Fruit fly (Drosophila melanogaster) whole organism: ENCODE results near the gene Eig71Ef.

Experiments used
- CG8478 ChIP-seq: fragments of >200 bp; optimal IDR thresholded peaks from 2 replicates; lab custom pipeline; 2018; ENCODE audit warnings: inconsistent platforms
- Dll ChIP-seq: fragments of >200 bp; optimal IDR thresholded peaks from 2 replicates; lab custom pipeline; 2017
- EcR ChIP-seq, 2 experiments: fragments of >200 bp; optimal IDR thresholded peaks; 2 replicates each; lab custom pipeline; 2017; ENCODE audit warnings: missing biosample characterization in 2 of 2, missing genetic modification characterization in 2 of 2, missing genetic modification reagents in 2 of 2
- pan ChIP-seq: fragments of >200 bp; optimal IDR thresholded peaks from 2 replicates; lab custom pipeline; 2017
- psq ChIP-seq: fragments of >200 bp; optimal IDR thresholded peaks from 2 replicates; lab custom pipeline; 2017
- usp ChIP-seq: fragments of >200 bp; optimal IDR thresholded peaks from 2 replicates; lab custom pipeline; 2017; ENCODE audit warnings: missing biosample characterization, missing genetic modification characterization, mixed read lengths

The Eig71Ef gene

DNA sequence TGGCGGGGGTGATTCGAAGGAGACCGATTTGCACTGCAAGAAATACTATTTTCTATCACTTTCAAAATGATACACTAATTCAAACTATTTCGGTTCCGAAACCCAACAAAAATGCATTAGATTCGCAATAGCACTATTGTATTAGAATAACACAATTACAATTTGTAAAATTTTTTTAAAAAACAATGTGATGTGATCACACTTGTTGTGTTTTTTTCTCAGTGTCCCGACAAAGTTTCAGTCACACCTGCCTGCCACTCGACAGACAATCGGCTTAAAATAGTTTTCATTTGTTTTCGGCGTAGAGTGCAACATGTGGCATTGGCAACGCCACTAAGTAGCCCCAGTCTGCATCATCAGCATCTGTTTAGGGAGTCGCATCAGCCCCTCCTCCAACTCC is 17.9 kb upstream of the Eig71Ef start:
- no peak for TF ChIP-seq psq (lab: Kevin White, UChicago)

DNA sequence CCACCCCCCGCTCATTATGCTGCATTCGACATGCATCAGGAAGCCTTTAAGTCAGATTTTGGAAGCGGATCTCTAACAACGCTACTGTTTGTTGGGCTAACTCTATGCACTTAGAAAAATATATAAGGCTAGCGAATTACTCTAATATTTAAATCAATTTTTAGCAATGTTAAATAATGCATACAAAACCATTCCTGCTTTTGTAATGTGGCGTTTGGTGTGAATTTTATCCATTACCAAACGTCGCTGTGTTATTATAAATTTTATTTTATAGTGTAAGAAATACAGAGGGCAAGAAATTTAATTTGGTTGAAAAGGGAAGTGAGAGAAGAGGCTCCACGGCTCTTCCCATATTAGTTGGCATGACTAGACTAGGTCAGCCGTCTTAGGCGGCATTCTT is 15.6 kb upstream of the Eig71Ef start:
- TF ChIP-seq pan (lab: Kevin White, UChicago): no peak

DNA sequence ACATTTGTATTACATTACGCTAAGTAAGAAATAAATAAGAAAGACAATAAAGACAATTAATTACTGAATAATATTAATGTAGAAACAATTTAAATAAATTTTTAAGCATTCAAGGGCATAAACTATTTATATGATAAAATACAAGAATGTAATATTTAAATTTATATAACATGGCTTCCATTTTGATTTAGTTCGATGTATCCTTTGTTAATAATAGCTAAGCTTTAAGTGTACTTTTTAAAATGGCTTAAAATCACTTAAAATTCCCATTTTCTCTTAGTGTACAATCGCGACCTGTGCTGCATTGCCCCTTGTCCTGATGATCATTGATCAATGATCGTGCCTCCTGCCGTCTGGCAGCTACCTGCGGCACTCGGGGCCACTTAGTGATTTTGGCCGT is 13.3 kb upstream of the Eig71Ef start:
- TF ChIP-seq Dll (lab: Kevin White, UChicago) (no peak), usp (no peak), CG8478 (no peak), pan (lab: Kevin White, UChicago) (no peak), psq (lab: Kevin White, UChicago) (no peak), EcR (GFP tag; optimal IDR thresholded peaks at IDR 0.05; lab: Kevin White, UChicago) (no peak)

DNA sequence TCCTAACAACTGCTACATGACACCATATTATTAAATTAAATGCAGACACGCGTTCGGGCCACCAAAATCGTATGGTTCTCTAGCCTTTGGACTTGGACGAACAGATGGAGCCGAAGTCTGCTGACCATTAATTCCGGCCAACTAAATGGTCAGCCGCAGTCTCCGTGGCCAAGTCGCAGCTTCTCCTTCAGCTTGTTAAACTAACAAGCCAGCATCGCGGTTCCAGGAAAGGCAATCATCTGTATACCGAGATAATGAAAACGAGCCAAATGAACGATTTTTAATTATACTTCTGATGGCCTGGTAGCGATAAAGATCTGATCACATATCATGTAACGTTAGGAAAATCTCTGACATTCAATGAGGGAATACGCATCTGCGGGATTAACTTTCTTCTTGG is 12.7 kb upstream of the Eig71Ef start:
- TF ChIP-seq EcR (GFP tag; optimal IDR thresholded peaks at IDR 0.05; lab: Kevin White, UChicago): no peak
- TF ChIP-seq usp: no peak
- no peak for TF ChIP-seq pan (lab: Kevin White, UChicago)
- TF ChIP-seq CG8478: no peak
- no peak for TF ChIP-seq psq (lab: Kevin White, UChicago)
- TF ChIP-seq Dll (lab: Kevin White, UChicago): no peak

DNA sequence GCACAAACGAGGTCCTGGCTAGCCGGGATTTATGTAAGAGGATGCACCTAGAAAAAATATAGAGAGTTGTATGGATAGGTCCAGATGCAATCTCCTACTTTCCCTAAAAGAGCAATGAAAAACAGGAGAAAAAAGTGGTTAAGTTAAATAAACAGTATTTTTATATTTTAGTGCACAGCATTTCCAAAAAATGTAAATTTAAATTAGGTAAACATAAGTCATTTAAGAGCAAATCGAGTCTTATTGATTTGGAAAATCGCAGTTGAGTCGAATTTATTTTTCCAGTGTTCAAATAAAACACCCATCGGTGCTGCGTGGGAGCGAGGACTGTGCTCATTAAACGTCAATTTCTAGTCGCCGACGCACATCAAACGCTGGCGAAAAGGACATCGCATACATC is 8.6 kb upstream of the Eig71Ef start:
- TF ChIP-seq psq (lab: Kevin White, UChicago): no peak
- no peak for TF ChIP-seq usp
- TF ChIP-seq Dll (lab: Kevin White, UChicago): no peak
- TF ChIP-seq CG8478: no peak
- no peak for TF ChIP-seq pan (lab: Kevin White, UChicago)
- TF ChIP-seq EcR (GFP tag; optimal IDR thresholded peaks at IDR 0.05; lab: Kevin White, UChicago): no peak

DNA sequence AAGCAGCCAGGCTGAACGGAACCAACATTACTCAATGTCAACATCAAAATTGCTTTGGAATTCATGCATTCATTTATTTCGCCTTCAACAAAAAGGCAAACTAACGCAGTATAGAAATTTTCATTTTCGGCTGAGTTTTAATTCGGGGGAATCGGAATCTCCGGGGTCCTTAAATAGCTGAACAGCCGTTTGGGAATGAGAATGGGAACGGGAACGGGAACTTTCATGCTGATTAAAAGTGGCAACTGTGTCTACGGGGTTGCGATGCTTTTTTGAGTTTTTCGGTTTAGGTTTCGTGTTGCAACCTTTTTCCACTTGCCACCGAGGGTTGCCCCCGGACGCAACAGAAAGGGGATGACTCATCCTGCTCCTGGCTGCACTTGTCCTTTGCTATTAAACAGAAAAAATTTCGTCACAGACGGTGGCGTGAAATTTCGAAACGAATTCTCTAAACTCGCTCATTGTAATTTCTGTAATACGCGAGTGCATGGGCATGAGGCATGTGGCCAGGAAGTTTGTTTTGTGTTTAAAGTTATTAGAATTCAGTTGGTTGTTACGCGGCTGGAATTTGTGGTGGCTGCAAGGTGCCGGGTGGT is 7.1 kb upstream of the Eig71Ef start:
- TF ChIP-seq usp (no peak), CG8478 (no peak), EcR (GFP tag; optimal IDR thresholded peaks at IDR 0.05; lab: Kevin White, UChicago) (no peak), psq (lab: Kevin White, UChicago) (no peak), pan (lab: Kevin White, UChicago) (no peak), Dll (lab: Kevin White, UChicago) (no peak)

DNA sequence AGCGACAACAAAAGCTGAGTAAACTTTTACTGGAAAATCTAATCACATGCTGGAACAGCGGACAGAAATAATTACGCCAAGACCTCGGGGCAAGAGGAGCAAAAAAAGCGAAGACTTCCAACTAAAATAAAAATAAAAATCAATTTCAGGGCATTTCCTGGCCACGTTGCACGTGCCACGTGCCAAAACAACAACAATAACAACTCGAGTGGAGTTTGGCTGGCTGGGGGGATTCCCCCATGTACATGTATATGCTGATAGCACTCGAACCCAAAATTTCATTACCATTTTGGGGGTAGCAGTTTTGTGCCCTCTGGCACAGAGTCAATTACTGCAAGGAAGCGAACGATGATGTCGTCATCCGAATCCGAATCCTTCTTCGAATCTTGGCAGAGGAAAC is 5.3 kb upstream of the Eig71Ef start:
- no peak for TF ChIP-seq Dll (lab: Kevin White, UChicago)
- TF ChIP-seq EcR (GFP tag; optimal IDR thresholded peaks at IDR 0.05; lab: Kevin White, UChicago): no peak
- TF ChIP-seq psq (lab: Kevin White, UChicago): no peak
- no peak for TF ChIP-seq CG8478
- TF ChIP-seq usp: no peak
- TF ChIP-seq pan (lab: Kevin White, UChicago): no peak

DNA sequence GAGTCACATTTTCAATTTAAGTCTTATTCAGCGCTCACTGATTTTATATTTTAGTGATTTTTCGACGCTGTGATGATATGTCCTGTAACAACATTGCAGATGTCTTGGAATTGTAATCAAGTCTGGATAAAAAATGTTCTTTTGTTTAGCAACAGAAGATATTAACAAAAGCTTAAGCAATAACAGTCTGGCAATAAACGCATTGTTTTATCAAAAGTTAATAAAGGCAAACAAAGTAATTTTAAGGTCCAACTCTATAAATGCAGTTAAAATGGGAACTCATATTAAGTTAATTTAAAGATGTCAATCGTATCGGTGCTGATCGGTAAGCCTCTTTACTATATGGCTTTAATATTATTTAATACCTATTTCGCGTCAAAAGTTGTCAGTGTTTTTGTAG is 4.4 kb upstream of the Eig71Ef start, which contains the start of gene CG43082:
CG43082 (plus strand) TSS at position 301 of the 400 bp plus-strand sequence.
- TF ChIP-seq usp (no peak), Dll (lab: Kevin White, UChicago) (no peak), CG8478 (no peak), psq (lab: Kevin White, UChicago) (no peak), pan (lab: Kevin White, UChicago) (no peak), EcR (GFP tag; optimal IDR thresholded peaks at IDR 0.05; lab: Kevin White, UChicago) (no peak)

DNA sequence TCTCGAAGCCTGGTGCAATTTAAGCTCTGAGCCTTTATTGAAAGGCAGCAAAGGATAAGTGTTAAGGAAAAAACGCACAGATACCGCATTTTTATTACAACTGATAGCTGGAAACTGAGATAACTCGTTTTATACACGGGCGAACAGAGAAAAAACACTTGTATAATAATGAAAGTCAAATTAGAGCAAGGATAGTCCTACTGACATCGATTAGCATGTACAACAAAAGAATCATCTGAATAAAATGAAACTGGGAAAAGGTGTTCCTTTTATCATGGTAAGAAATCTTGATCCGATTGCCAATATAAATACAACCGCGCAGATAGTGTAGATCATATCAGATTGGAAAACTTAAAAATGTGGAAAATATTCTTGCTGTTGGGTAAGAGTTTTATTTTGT is 3.7 kb upstream of the Eig71Ef start, which contains the start of the genes Eig71Ej and Eig71Ek:
Eig71Ej (minus strand) TSS at position 101 of the 400 bp plus-strand sequence.
Eig71Ek (plus strand) TSS at position 334 of the 400 bp plus-strand sequence.
- no peak for TF ChIP-seq usp
- TF ChIP-seq psq (lab: Kevin White, UChicago): no peak
- no peak for TF ChIP-seq Dll (lab: Kevin White, UChicago)
- TF ChIP-seq pan (lab: Kevin White, UChicago): no peak
- no peak for TF ChIP-seq CG8478
- TF ChIP-seq EcR (GFP tag; optimal IDR thresholded peaks at IDR 0.05; lab: Kevin White, UChicago): no peak

DNA sequence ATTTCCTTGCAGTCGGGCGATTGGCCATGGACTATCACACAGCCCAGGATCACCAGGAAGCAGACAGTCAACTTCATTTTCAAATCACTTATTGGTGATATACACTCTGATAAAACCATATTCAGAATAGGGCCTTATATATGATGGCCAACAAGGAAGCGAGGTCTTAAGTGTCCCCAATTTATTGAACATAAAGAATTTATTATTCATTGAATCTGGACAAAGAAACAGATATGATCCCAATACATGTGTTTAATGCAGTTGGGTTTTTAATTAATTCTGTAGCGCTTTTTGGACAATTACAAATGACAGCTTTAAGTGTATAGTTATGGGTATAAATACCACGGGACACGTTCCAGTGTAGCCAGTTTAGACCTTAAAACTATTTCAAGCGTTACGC is 2.2 kb upstream of the Eig71Ef start, which contains the start of the genes Eig71Eh and Eig71Ei:
Eig71Eh (minus strand) TSS at position 101 of the 400 bp plus-strand sequence.
Eig71Ei (plus strand) TSS at position 367 of the 400 bp plus-strand sequence.
- TF ChIP-seq psq (lab: Kevin White, UChicago): no peak

DNA sequence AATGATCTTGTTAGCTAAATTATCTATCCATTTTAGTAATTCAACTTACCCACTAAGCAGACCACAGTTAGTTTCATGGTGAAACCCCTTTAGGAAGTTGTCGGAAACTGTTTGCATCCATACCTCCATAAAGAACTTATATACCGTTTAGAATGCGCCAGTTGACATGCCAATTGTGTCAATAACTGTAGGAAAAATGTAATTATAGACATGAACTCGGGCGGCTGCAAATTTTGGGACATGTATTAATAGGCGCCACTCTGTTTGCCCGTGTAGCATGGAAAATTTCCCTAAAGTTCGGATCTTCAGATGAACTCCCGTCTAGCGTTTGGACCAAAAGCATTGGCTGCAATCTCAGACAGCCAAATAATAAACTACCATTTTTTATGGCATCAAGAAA is 1.3 kb downstream of the Eig71Ef start, which contains the start of gene Eig71Ee:
Eig71Ee (minus strand) TSS at position 101 of the 400 bp plus-strand sequence.
- TF ChIP-seq EcR (GFP tag; optimal IDR thresholded peaks at IDR 0.05; lab: Kevin White, UChicago): no peak
- TF ChIP-seq usp: no peak
- TF ChIP-seq Dll (lab: Kevin White, UChicago): no peak
- TF ChIP-seq CG8478: no peak
- TF ChIP-seq pan (lab: Kevin White, UChicago): no peak
- no peak for TF ChIP-seq psq (lab: Kevin White, UChicago)

DNA sequence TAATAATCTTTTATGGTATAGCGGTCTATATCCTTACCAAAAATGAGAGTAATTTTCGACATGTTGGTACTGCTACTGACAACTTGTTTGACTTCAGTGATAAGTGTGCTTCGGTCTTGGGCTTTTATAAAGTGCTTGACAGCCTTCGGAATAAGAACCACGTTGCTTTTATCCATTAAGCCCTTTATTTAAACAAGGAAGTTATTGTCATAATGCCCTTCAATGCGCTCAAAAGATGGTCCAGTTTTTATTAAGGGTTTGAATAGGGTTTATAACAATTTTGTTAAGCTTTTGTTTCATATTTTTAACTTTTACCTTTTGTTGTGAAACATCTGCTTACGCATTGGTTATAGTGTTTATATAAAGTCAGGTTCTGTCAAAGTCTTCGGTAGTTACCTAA is 5.0 kb downstream of the Eig71Ef start, which contains the start of the genes Eig71Ec and Eig71Ed:
Eig71Ec (minus strand) TSS at position 101 of the 400 bp plus-strand sequence.
Eig71Ed (plus strand) TSS at position 384 of the 400 bp plus-strand sequence.
- TF ChIP-seq EcR (GFP tag; optimal IDR thresholded peaks at IDR 0.05; lab: Kevin White, UChicago) (no peak), pan (lab: Kevin White, UChicago) (no peak), CG8478 (no peak), psq (lab: Kevin White, UChicago) (no peak), Dll (lab: Kevin White, UChicago) (no peak), usp (no peak)

DNA sequence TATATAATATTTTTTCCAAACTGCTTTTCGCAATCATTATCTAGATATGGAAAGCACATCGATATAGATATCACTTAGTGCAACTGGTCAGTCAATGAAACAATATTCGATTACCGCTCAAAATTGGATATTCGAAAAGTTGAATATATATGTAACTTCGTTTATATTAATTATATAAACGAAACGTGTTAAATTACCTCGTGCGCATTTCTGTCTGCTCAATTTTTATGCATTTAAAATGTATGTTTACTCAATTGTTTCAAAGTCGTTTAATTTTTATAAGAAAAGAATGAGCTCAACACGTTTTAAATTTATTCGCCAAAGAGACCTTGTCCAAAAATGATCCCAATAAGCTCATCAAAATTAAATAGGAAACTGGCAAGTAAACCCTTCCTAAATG is 6.6 kb downstream of the Eig71Ef start, which contains the start of gene CG43084:
CG43084 (plus strand) TSS at position 301 of the 400 bp plus-strand sequence.
- TF ChIP-seq usp (no peak), psq (lab: Kevin White, UChicago) (no peak), pan (lab: Kevin White, UChicago) (no peak), EcR (GFP tag; optimal IDR thresholded peaks at IDR 0.05; lab: Kevin White, UChicago) (no peak), CG8478 (no peak), Dll (lab: Kevin White, UChicago) (no peak)
